Fruit fly (Drosophila melanogaster): ENCODE measurements around the gene CG3277.

Gene CG3277

dm6 chr2L:3303893-3304292, at the start of gene CG3277:
CG3277 (plus strand) TSS chr2L:3304100.
- TF ChIP-seq CG32264 (GFP tag; optimal IDR thresholded peaks at IDR 0.05) = no peak
- TF ChIP-seq fru (GFP tag; optimal IDR thresholded peaks at IDR 0.05) = peak; percentile 84
- no peak for TF ChIP-seq Abd-B (GFP tag; optimal IDR thresholded peaks at IDR 0.05)
- no peak for TF ChIP-seq Mio (GFP tag; optimal IDR thresholded peaks at IDR 0.05)

- TF ChIP-seq Rel (GFP tag; optimal IDR thresholded peaks at IDR 0.05) (no peak), Rel (tag; optimal IDR thresholded peaks at IDR 0.05) (no peak), brk (GFP tag; optimal IDR thresholded peaks at IDR 0.05) (no peak), sage (GFP tag; optimal IDR thresholded peaks at IDR 0.05) (no peak), foxo (GFP tag; optimal IDR thresholded peaks at IDR 0.05) (no peak), rgr (GFP tag; optimal IDR thresholded peaks at IDR 0.05) (no peak), GATAd (GFP tag; optimal IDR thresholded peaks at IDR 0.05) (no peak), Mio (GFP tag; optimal IDR thresholded peaks at IDR 0.05) (no peak), Abd-B (GFP tag; optimal IDR thresholded peaks at IDR 0.05) (no peak), ey (GFP tag; optimal IDR thresholded peaks at IDR 0.05) (no peak), Myc (optimal IDR thresholded peaks at IDR 0.05) (no peak), Dfd (GFP tag; optimal IDR thresholded peaks at IDR 0.05) (no peak), Sp1 (GFP tag; optimal IDR thresholded peaks at IDR 0.05) (no peak), psq (GFP tag; optimal IDR thresholded peaks at IDR 0.05) (no peak), CrebA (GFP tag; optimal IDR thresholded peaks at IDR 0.05; ENCODE audit: borderline replicate concordance) (no peak), lola (GFP tag; optimal IDR thresholded peaks at IDR 0.05) (no peak), woc (GFP tag; optimal IDR thresholded peaks at IDR 0.05) (no peak)
Observed at dm6 chr2L:3265635-3266034, 38.3 kb upstream of the CG3277 start.

- no peak for TF ChIP-seq Mio (GFP tag; optimal IDR thresholded peaks at IDR 0.05)
- TF ChIP-seq CrebA (GFP tag; optimal IDR thresholded peaks at IDR 0.05; ENCODE audit: borderline replicate concordance) = no peak
- TF ChIP-seq Hr83 (GFP tag; optimal IDR thresholded peaks at IDR 0.05; ENCODE audit: poor library complexity, severe bottlenecking) = no peak
- TF ChIP-seq HLH106 (tag; optimal IDR thresholded peaks at IDR 0.05) = no peak
- no peak for TF ChIP-seq N (GFP tag; optimal IDR thresholded peaks at IDR 0.05)
- no peak for TF ChIP-seq sage (GFP tag; optimal IDR thresholded peaks at IDR 0.05)
- no peak for TF ChIP-seq tai (GFP tag; optimal IDR thresholded peaks at IDR 0.05)
- no peak for TF ChIP-seq Rel (GFP tag; optimal IDR thresholded peaks at IDR 0.05)
- TF ChIP-seq Rel (tag; optimal IDR thresholded peaks at IDR 0.05) = no peak
- no peak for TF ChIP-seq brk (GFP tag; optimal IDR thresholded peaks at IDR 0.05)
- no peak for TF ChIP-seq Sp1 (GFP tag; optimal IDR thresholded peaks at IDR 0.05)
- no peak for TF ChIP-seq h (GFP tag; optimal IDR thresholded peaks at IDR 0.05)
Observed at dm6 chr2L:3269137-3269536, 34.8 kb upstream of the CG3277 start, which contains the start of gene CG3347. CG3347 (plus strand) TSS chr2L:3269437.

- no peak for TF ChIP-seq ey (GFP tag; optimal IDR thresholded peaks at IDR 0.05)
- TF ChIP-seq pan (optimal IDR thresholded peaks at IDR 0.05) = no peak
- no peak for TF ChIP-seq Rel (GFP tag; optimal IDR thresholded peaks at IDR 0.05)
- peak; percentile 67 for TF ChIP-seq Rel (tag; optimal IDR thresholded peaks at IDR 0.05)
- no peak for TF ChIP-seq woc (GFP tag; optimal IDR thresholded peaks at IDR 0.05)
- no peak for TF ChIP-seq jim (GFP tag; optimal IDR thresholded peaks at IDR 0.05)
Observed at dm6 chr2L:3278786-3279185, 25.1 kb upstream of the CG3277 start.

- TF ChIP-seq pan (optimal IDR thresholded peaks at IDR 0.05) = no peak
- no peak for TF ChIP-seq br (GFP tag; optimal IDR thresholded peaks at IDR 0.05)
- no peak for TF ChIP-seq tai (GFP tag; optimal IDR thresholded peaks at IDR 0.05)
- no peak for TF ChIP-seq Hr78 (GFP tag; optimal IDR thresholded peaks at IDR 0.05)
- TF ChIP-seq sv (GFP tag; optimal IDR thresholded peaks at IDR 0.05) = no peak
- no peak for TF ChIP-seq Dif (GFP tag; optimal IDR thresholded peaks at IDR 0.05; ENCODE audit: partially characterized antibody)
- TF ChIP-seq Hr83 (GFP tag; optimal IDR thresholded peaks at IDR 0.05; ENCODE audit: poor library complexity, severe bottlenecking) = no peak
- TF ChIP-seq OdsH (GFP tag; optimal IDR thresholded peaks at IDR 0.05) = no peak
- TF ChIP-seq CG32264 (GFP tag; optimal IDR thresholded peaks at IDR 0.05) = no peak
- TF ChIP-seq dsf (GFP tag; optimal IDR thresholded peaks at IDR 0.05; ENCODE audit: borderline replicate concordance) = no peak
- TF ChIP-seq h (GFP tag; optimal IDR thresholded peaks at IDR 0.05) = no peak
- no peak for TF ChIP-seq jim (GFP tag; optimal IDR thresholded peaks at IDR 0.05)
- no peak for TF ChIP-seq Mio (GFP tag; optimal IDR thresholded peaks at IDR 0.05)
- TF ChIP-seq Rel (GFP tag; optimal IDR thresholded peaks at IDR 0.05) = no peak
- TF ChIP-seq Rel (tag; optimal IDR thresholded peaks at IDR 0.05) = no peak
- no peak for TF ChIP-seq ey (GFP tag; optimal IDR thresholded peaks at IDR 0.05)
- TF ChIP-seq rgr (GFP tag; optimal IDR thresholded peaks at IDR 0.05) = no peak
- no peak for TF ChIP-seq foxo (GFP tag; optimal IDR thresholded peaks at IDR 0.05)
- no peak for TF ChIP-seq Abd-B (GFP tag; optimal IDR thresholded peaks at IDR 0.05)
- no peak for TF ChIP-seq psq (GFP tag; optimal IDR thresholded peaks at IDR 0.05)
Observed at dm6 chr2L:3280484-3280993, 23.4 kb upstream of the CG3277 start, which contains the start of gene OtopLb. OtopLb (minus strand) TSS chr2L:3280534.

Measured in whole organism, wandering third instar larva.